Fruit fly (Drosophila melanogaster) whole organism, embryonic: ENCODE measurements around the gene Ir67b.

Experiments
- Atf-2 ChIP-seq: fragments of 200-800 bp; sonication (Bioruptor generic); optimal IDR thresholded peaks from 2 replicates; lab custom pipeline; 2016; ENCODE audit warnings: missing biosample characterization, missing genetic modification characterization
- CG10959 ChIP-seq: fragments of 200-800 bp; sonication (Bioruptor generic); IDR thresholded peaks from 2 replicates; pipeline ENCODE4 v1.3.6; 2022; ENCODE audit warnings: missing biosample characterization, missing genetic modification characterization
- CG11085 ChIP-seq: fragments of 200-800 bp; sonication (Bioruptor generic); IDR thresholded peaks from 2 replicates; pipeline ENCODE4 v1.3.6; 2022; ENCODE audit warnings: missing biosample characterization, missing genetic modification characterization
- CG13287 ChIP-seq: fragments of 200-800 bp; sonication (Bioruptor generic); IDR thresholded peaks from 2 replicates; pipeline ENCODE4 v1.3.6; 2022; ENCODE audit warnings: missing biosample characterization, missing genetic modification characterization; ENCODE audit not compliant: partially characterized antibody
- CG14710 ChIP-seq: fragments of 200-800 bp; sonication (Bioruptor generic); optimal IDR thresholded peaks from 3 replicates; lab custom pipeline; 2019; ENCODE audit warnings: missing biosample characterization, mild to moderate bottlenecking, missing genetic modification characterization, moderate library complexity
- CG14965 ChIP-seq: fragments of 200-800 bp; sonication (Bioruptor generic); optimal IDR thresholded peaks from 2 replicates; lab custom pipeline; 2016; ENCODE audit warnings: missing biosample characterization, missing genetic modification characterization, borderline replicate concordance
- CG17328 ChIP-seq: fragments of 200-800 bp; sonication (Bioruptor generic); IDR thresholded peaks from 2 replicates; pipeline ENCODE4 v1.3.6; 2022; ENCODE audit warnings: missing biosample characterization, missing genetic modification characterization
- CG2120 ChIP-seq: fragments of 200-800 bp; sonication (Bioruptor generic); optimal IDR thresholded peaks from 3 replicates; lab custom pipeline; 2016; ENCODE audit warnings: missing biosample characterization, missing genetic modification characterization
- CG2712 ChIP-seq: fragments of 200-800 bp; optimal IDR thresholded peaks from 3 replicates; lab custom pipeline; 2019; ENCODE audit warnings: missing biosample characterization, mild to moderate bottlenecking, missing genetic modification characterization, moderate library complexity
- CG34224 ChIP-seq: fragments of 200-800 bp; sonication (Bioruptor generic); IDR thresholded peaks from 3 replicates; pipeline ENCODE4 v1.3.6; 2022; ENCODE audit warnings: missing biosample characterization, missing genetic modification characterization; ENCODE audit not compliant: partially characterized antibody
- CG34376 ChIP-seq: fragments of 200-800 bp; sonication (Bioruptor generic); optimal IDR thresholded peaks from 2 replicates; lab custom pipeline; 2018; ENCODE audit warnings: missing biosample characterization, mild to moderate bottlenecking, missing genetic modification characterization
- CG43689 ChIP-seq: fragments of 200-800 bp; sonication (Bioruptor generic); IDR thresholded peaks from 2 replicates; pipeline ENCODE4 v1.3.6; 2022; ENCODE audit warnings: missing biosample characterization, missing genetic modification characterization
- CG7357 ChIP-seq: fragments of 200-800 bp; sonication (Bioruptor generic); IDR thresholded peaks from 3 replicates; pipeline ENCODE4 v1.3.6; 2022; ENCODE audit warnings: missing biosample characterization, missing genetic modification characterization
- CG8281 ChIP-seq: fragments of 200-800 bp; sonication (Bioruptor generic); optimal IDR thresholded peaks from 2 replicates; lab custom pipeline; 2018; ENCODE audit warnings: missing biosample characterization, mild to moderate bottlenecking, missing genetic modification characterization, moderate library complexity
- CG8478 ChIP-seq: fragments of >200 bp; optimal IDR thresholded peaks from 2 replicates; lab custom pipeline; 2018
- CG9437 ChIP-seq: fragments of 200-800 bp; sonication (Bioruptor generic); optimal IDR thresholded peaks from 2 replicates; lab custom pipeline; 2018; ENCODE audit warnings: missing biosample characterization, mild to moderate bottlenecking, missing genetic modification characterization
- D19B ChIP-seq: fragments of 200-800 bp; sonication (Bioruptor generic); optimal IDR thresholded peaks from 2 replicates; lab custom pipeline; 2017; ENCODE audit warnings: missing biosample characterization, mild to moderate bottlenecking, missing genetic modification characterization
- Dll ChIP-seq: fragments of 200-800 bp; sonication (Bioruptor generic); IDR thresholded peaks from 4 replicates; pipeline ENCODE4 v1.3.6; 2022; ENCODE audit warnings: missing biosample characterization, missing genetic modification characterization; ENCODE audit not compliant: partially characterized antibody
- Doc2 ChIP-seq: fragments of 200-800 bp; sonication (Bioruptor generic); IDR thresholded peaks from 2 replicates; pipeline ENCODE4 v1.3.6; 2022; ENCODE audit warnings: missing biosample characterization, missing genetic modification characterization
- Dp ChIP-seq: fragments of 200-800 bp; sonication (Bioruptor generic); optimal IDR thresholded peaks from 2 replicates; lab custom pipeline; 2018; ENCODE audit warnings: missing biosample characterization, mild to moderate bottlenecking, missing genetic modification characterization, moderate library complexity
- Ets65A ChIP-seq: fragments of 200-800 bp; sonication (Bioruptor generic); peaks from one replicate; lab custom pipeline; 2016; ENCODE audit warnings: missing biosample characterization, missing genetic modification characterization
- HLH3B ChIP-seq: fragments of 200-800 bp; sonication (Bioruptor generic); IDR thresholded peaks from 2 replicates; pipeline ENCODE4 v1.3.6; 2022; ENCODE audit warnings: missing biosample characterization, missing genetic modification characterization
- HLHmδ ChIP-seq: fragments of 200-800 bp; sonication (Bioruptor generic); optimal IDR thresholded peaks from 2 replicates; lab custom pipeline; 2018; ENCODE audit warnings: missing biosample characterization, mild to moderate bottlenecking, missing genetic modification characterization, moderate library complexity
- HmgD ChIP-seq: fragments of 200-800 bp; sonication (Bioruptor generic); optimal IDR thresholded peaks from 3 replicates; lab custom pipeline; 2016; ENCODE audit warnings: missing biosample characterization, missing genetic modification characterization
- Jarid2 ChIP-seq: fragments of 200-800 bp; sonication (Bioruptor generic); optimal IDR thresholded peaks from 3 replicates; lab custom pipeline; 2017; ENCODE audit warnings: mild to moderate bottlenecking, missing biosample characterization, missing genetic modification reagents, missing genetic modification characterization
- Med ChIP-seq: fragments of 200-800 bp; sonication (Bioruptor generic); peaks from one replicate; lab custom pipeline; 2016; ENCODE audit warnings: missing biosample characterization, missing genetic modification characterization, mild to moderate bottlenecking, inconsistent platforms, moderate library complexity
- Neu2 ChIP-seq: fragments of 200-800 bp; sonication (Bioruptor generic); optimal IDR thresholded peaks from 3 replicates; lab custom pipeline; 2016; ENCODE audit warnings: missing biosample characterization, missing genetic modification characterization, borderline replicate concordance
- Sox102F ChIP-seq: fragments of 200-800 bp; sonication (Bioruptor generic); optimal IDR thresholded peaks from 2 replicates; lab custom pipeline; 2018; ENCODE audit warnings: missing biosample characterization, mild to moderate bottlenecking, missing genetic modification characterization, moderate library complexity
- amos ChIP-seq: fragments of 200-800 bp; sonication (Bioruptor generic); IDR thresholded peaks from 2 replicates; pipeline ENCODE4 v1.3.6; 2022; ENCODE audit warnings: missing biosample characterization, missing genetic modification characterization; ENCODE audit not compliant: partially characterized antibody
- chinmo ChIP-seq: fragments of 200-800 bp; sonication (Bioruptor generic); IDR thresholded peaks from 4 replicates; pipeline ENCODE4 v1.3.6; 2022; ENCODE audit warnings: missing biosample characterization, missing genetic modification characterization; ENCODE audit not compliant: partially characterized antibody
- dysf ChIP-seq: fragments of 200-800 bp; sonication (Bioruptor generic); IDR thresholded peaks from 3 replicates; pipeline ENCODE4 v1.3.6; 2022; ENCODE audit warnings: missing biosample characterization, missing genetic modification characterization
- eve ChIP-seq, 2 experiments: fragments of >200 bp; optimal IDR thresholded peaks; 2 replicates each; lab custom pipeline; 2017; ENCODE audit warnings: missing biosample characterization in 2 of 2, missing genetic modification characterization in 2 of 2
- gfzf ChIP-seq: fragments of 200-800 bp; sonication (Bioruptor generic); optimal IDR thresholded peaks from 2 replicates; lab custom pipeline; 2016; ENCODE audit warnings: missing biosample characterization, mild to moderate bottlenecking, missing genetic modification characterization, moderate library complexity
- hkb ChIP-seq, 2 experiments: fragments of 200-800 bp in 1 of 2; fragments of >200 bp in 1 of 2; sonication (Bioruptor generic) in 1 of 2; IDR thresholded peaks in 1 of 2; optimal IDR thresholded peaks in 1 of 2; 2 replicates each; pipeline versions ENCODE4 v1.3.6 to Lab custom; 2017 to 2022; ENCODE audit warnings: missing biosample characterization in 1 of 2, missing genetic modification characterization in 1 of 2
- kah ChIP-seq: fragments of 200-800 bp; sonication (Bioruptor generic); optimal IDR thresholded peaks from 2 replicates; lab custom pipeline; 2018; ENCODE audit warnings: missing biosample characterization, mild to moderate bottlenecking, missing genetic modification characterization
- pita ChIP-seq: fragments of 200-800 bp; sonication (Bioruptor generic); optimal IDR thresholded peaks from 2 replicates; lab custom pipeline; 2017; ENCODE audit warnings: missing biosample characterization, mild to moderate bottlenecking, missing genetic modification characterization
- pzg ChIP-seq: fragments of 200-800 bp; sonication (Bioruptor generic); optimal IDR thresholded peaks from 3 replicates; lab custom pipeline; 2018; ENCODE audit warnings: missing biosample characterization, mild to moderate bottlenecking, missing genetic modification characterization, moderate library complexity
- sens ChIP-seq: fragments of 200-800 bp; sonication (Bioruptor generic); peaks from one replicate; lab custom pipeline; 2016; ENCODE audit warnings: missing biosample characterization, missing genetic modification characterization
- sr ChIP-seq: fragments of 200-800 bp; sonication (Bioruptor generic); IDR thresholded peaks from 3 replicates; pipeline ENCODE4 v1.3.6; 2022; ENCODE audit warnings: missing biosample characterization, missing genetic modification characterization
- stc ChIP-seq: fragments of 200-800 bp; sonication (Bioruptor generic); IDR thresholded peaks from 2 replicates; pipeline ENCODE4 v1.3.6; 2022; ENCODE audit warnings: missing biosample characterization, missing genetic modification characterization
- sug ChIP-seq: fragments of 200-800 bp; optimal IDR thresholded peaks from 2 replicates; lab custom pipeline; 2019; ENCODE audit warnings: missing biosample characterization, mild to moderate bottlenecking, missing genetic modification characterization, moderate library complexity
- trem ChIP-seq: fragments of 200-800 bp; optimal IDR thresholded peaks from 3 replicates; lab custom pipeline; 2019; ENCODE audit warnings: missing biosample characterization, mild to moderate bottlenecking, missing genetic modification characterization, moderate library complexity
- vvl ChIP-seq: fragments of 200-800 bp; sonication (Bioruptor generic); IDR thresholded peaks from 2 replicates; pipeline ENCODE4 v1.3.6; 2022; ENCODE audit warnings: missing biosample characterization, missing genetic modification characterization
- zfh1 ChIP-seq: fragments of 200-800 bp; sonication (Bioruptor generic); IDR thresholded peaks from 3 replicates; pipeline ENCODE4 v1.3.6; 2022; ENCODE audit warnings: missing biosample characterization, missing genetic modification characterization

Gene Ir67b

dm6 chr3L:10463051-10463866 lies 31.5 kb upstream of the Ir67b start, which contains the start of the genes Gem3 and CG32061 (continued):
- TF ChIP-seq HLHmδ (GFP tag; lab: Kevin White, UChicago) (no peak), CG8281 (tag; lab: Kevin White, UChicago) (no peak), kah (no peak), CG14710 (no peak), Sox102F (GFP tag; lab: Kevin White, UChicago) (no peak), Dp (peak; percentile 66), Neu2 (GFP tag; lab: Kevin White, UChicago) (no peak), CG13287 (GFP tag; lab: Robert Waterston, UW) (peak; percentile 22; the same call in 1 of the 2 replicates), pzg (peak; percentile 15), CG7357 (GFP tag; lab: Robert Waterston, UW) (no peak), pita (GFP tag; lab: Kevin White, UChicago) (peak; percentile 57), CG9437 (no peak), CG17328 (GFP tag; lab: Robert Waterston, UW) (no peak), CG14965 (GFP tag; lab: Kevin White, UChicago) (no peak), trem (peak; percentile 20), amos (GFP tag; lab: Robert Waterston, UW) (0 out of 2 replicates have a peak, but pooled peaks have one; percentile 31), CG8478 (lab: Kevin White, UChicago) (peak; percentile 52), Ets65A (no peak), sug (no peak), Doc2 (no peak), gfzf (peak; percentile 57)

dm6 chr3L:10459076-10459475 lies 27.3 kb upstream of the Ir67b start:
- TF ChIP-seq CG34376 (GFP tag; lab: Kevin White, UChicago) (no peak), HLH3B (GFP tag; lab: Robert Waterston, UW) (no peak), dysf (GFP tag; lab: Robert Waterston, UW) (no peak), CG11085 (no peak), stc (GFP tag; lab: Robert Waterston, UW) (no peak), HmgD (GFP tag; lab: Kevin White, UChicago) (no peak), Dll (no peak), D19B (GFP tag; lab: Kevin White, UChicago) (no peak), CG2120 (GFP tag; lab: Kevin White, UChicago) (no peak), CG43689 (GFP tag; lab: Robert Waterston, UW) (no peak), Atf-2 (GFP tag; lab: Kevin White, UChicago) (no peak), CG34224 (no peak)

- TF ChIP-seq hkb (optimal IDR thresholded peaks at IDR 0.05; lab: Kevin White, UChicago), result no peak
- 0 out of 2 replicates have a peak, but pooled peaks have one; percentile 7 for TF ChIP-seq hkb (GFP tag; IDR thresholded peaks at IDR 0.05; lab: Robert Waterston, UW)
- TF ChIP-seq eve (GFP tag; optimal IDR thresholded peaks at IDR 0.05; lab: Kevin White, UChicago), result no peak
- no peak for TF ChIP-seq CG2712 (tag; lab: Kevin White, UChicago)
- TF ChIP-seq sens (GFP tag; lab: Kevin White, UChicago), result peak; percentile 53
- TF ChIP-seq vvl (GFP tag; lab: Robert Waterston, UW), result peak; percentile 65
- peak; percentile 57; the same call in 1 of the 3 replicates for TF ChIP-seq sr (GFP tag; lab: Robert Waterston, UW)
- TF ChIP-seq zfh1 (GFP tag; lab: Robert Waterston, UW), result 0 out of 3 replicates have a peak, but pooled peaks have one; percentile 21
- TF ChIP-seq stc (GFP tag; lab: Robert Waterston, UW), result 0 out of 2 replicates have a peak, but pooled peaks have one; percentile 8
- 0 out of 2 replicates have a peak, but pooled peaks have one; percentile 23 for TF ChIP-seq CG10959 (GFP tag; lab: Robert Waterston, UW)
- TF ChIP-seq Jarid2 (GFP tag; lab: Kevin White, UChicago), result no peak
- peak; percentile 6 for TF ChIP-seq Med (GFP tag; lab: Kevin White, UChicago)
- TF ChIP-seq chinmo, result 0 out of 4 replicates have a peak, but pooled peaks have one; percentile 71
These were observed 17.9 kb upstream of the Ir67b start for dm6 chr3L:10449725-10450124.
